Fruit fly (Drosophila melanogaster): Measurements from ENCODE around the gene Cubn2.
A peak's percentile ranks its signal among the peaks of the same experiment; 100 is the strongest.

Gene Cubn2

dm6 chr3L:11819639-11820456, 5.3 kb upstream of the Cubn2 start (continued):
- TF ChIP-seq D19B (GFP tag; optimal IDR thresholded peaks at IDR 0.05) (no peak), CG2889 (GFP tag; IDR thresholded peaks at IDR 0.05) (no peak), sc (optimal IDR thresholded peaks at IDR 0.05) (no peak), sc (GFP tag; optimal IDR thresholded peaks at IDR 0.05) (no peak), vfl (GFP tag; optimal IDR thresholded peaks at IDR 0.05) (no peak), pan (optimal IDR thresholded peaks at IDR 0.05) (no peak), pan (GFP tag; optimal IDR thresholded peaks at IDR 0.05 in 1 of 2, IDR thresholded peaks at IDR 0.05 in 1 of 2) (peak in 1 of 2 experiments; percentile 74), CG31224 (GFP tag; IDR thresholded peaks at IDR 0.05) (0 out of 2 replicates have a peak, but pooled peaks have one; percentile 22), Fer2 (tag; optimal IDR thresholded peaks at IDR 0.05) (no peak), PHDP (tag; optimal IDR thresholded peaks at IDR 0.05) (peak; percentile 44), so (GFP tag; IDR thresholded peaks at IDR 0.05) (no peak; the same call in 2 of the 3 replicates), btn (GFP tag; optimal IDR thresholded peaks at IDR 0.05) (no peak), Camta (GFP tag; optimal IDR thresholded peaks at IDR 0.05) (peak; percentile 24), chinmo (GFP tag; IDR thresholded peaks at IDR 0.05; ENCODE audit: partially characterized antibody) (peak; percentile 84; the same call in 3 of the 4 replicates), lola (GFP tag; optimal IDR thresholded peaks at IDR 0.05) (no peak), fd64A (GFP tag; optimal IDR thresholded peaks at IDR 0.05) (no peak), bcd (GFP tag; optimal IDR thresholded peaks at IDR 0.05) (no peak), stwl (tag; optimal IDR thresholded peaks at IDR 0.05) (no peak), Nf-YB (GFP tag; optimal IDR thresholded peaks at IDR 0.05) (no peak), CG9215 (GFP tag; IDR thresholded peaks at IDR 0.05) (no peak), Sox100B (GFP tag; optimal IDR thresholded peaks at IDR 0.05) (no peak), CG8944 (GFP tag; optimal IDR thresholded peaks at IDR 0.05) (no peak), CG16779 (GFP tag; IDR thresholded peaks at IDR 0.05) (no peak), MBD-R2 (GFP tag; IDR thresholded peaks at IDR 0.05) (peak; percentile 40), chn (GFP tag; optimal IDR thresholded peaks at IDR 0.05) (no peak), pita (GFP tag; optimal IDR thresholded peaks at IDR 0.05) (no peak), gcm2 (GFP tag; optimal IDR thresholded peaks at IDR 0.05) (no peak), grn (GFP tag; optimal IDR thresholded peaks at IDR 0.05) (no peak), NC2β (GFP tag; optimal IDR thresholded peaks at IDR 0.05) (peak; percentile 1), HmgZ (tag; optimal IDR thresholded peaks at IDR 0.05) (no peak), CG13624 (GFP tag; optimal IDR thresholded peaks at IDR 0.05) (peak; percentile 46), Mes4 (GFP tag; optimal IDR thresholded peaks at IDR 0.05) (no peak), CG18599 (GFP tag; optimal IDR thresholded peaks at IDR 0.05) (peak; percentile 28), CG7357 (GFP tag; IDR thresholded peaks at IDR 0.05) (no peak), dimm (GFP tag; IDR thresholded peaks at IDR 0.05) (no peak), sd (tag; optimal IDR thresholded peaks at IDR 0.05) (no peak), CG3163 (GFP tag; optimal IDR thresholded peaks at IDR 0.05) (peak; percentile 77), CG12071 (GFP tag; optimal IDR thresholded peaks at IDR 0.05) (peak; percentile 31), CG10267 (tag; optimal IDR thresholded peaks at IDR 0.05) (peak; percentile 11), NK7.1 (GFP tag; optimal IDR thresholded peaks at IDR 0.05) (no peak), nau (GFP tag; optimal IDR thresholded peaks at IDR 0.05) (peak; percentile 11), CG6854 (GFP tag; optimal IDR thresholded peaks at IDR 0.05) (no peak), CG14965 (GFP tag; optimal IDR thresholded peaks at IDR 0.05; ENCODE audit: borderline replicate concordance) (no peak), E2f1 (GFP tag; IDR thresholded peaks at IDR 0.05) (peak; percentile 30; the same call in 1 of the 2 replicates), CG10431 (GFP tag; optimal IDR thresholded peaks at IDR 0.05) (no peak), exex (tag; optimal IDR thresholded peaks at IDR 0.05) (peak; percentile 91), Bdp1 (GFP tag; optimal IDR thresholded peaks at IDR 0.05) (no peak), CG14860 (GFP tag; IDR thresholded peaks at IDR 0.05; ENCODE audit: partially characterized antibody) (no peak), prd (optimal IDR thresholded peaks at IDR 0.05) (no peak), prd (GFP tag; IDR thresholded peaks at IDR 0.05) (peak; percentile 51; the same call in 2 of the 3 replicates)
